Worm (Caenorhabditis elegans) whole organism, young adult: Measurements from ENCODE around the gene rps-22.

Source experiments
- B0261.1 ChIP-seq: sonication (generic microtip); optimal IDR thresholded peaks from 2 replicates; lab custom pipeline; 2016; ENCODE audit warnings: mild to moderate bottlenecking, missing genetic modification characterization, moderate library complexity, missing compliant biosample characterization
- D2030.7 ChIP-seq: fragments of 200-800 bp; sonication (Bioruptor generic); IDR thresholded peaks from 2 replicates; pipeline ENCODE4 v1.3.6; 2022; ENCODE audit warnings: missing genetic modification reagents, missing genetic modification characterization, missing compliant biosample characterization
- F10E7.11 ChIP-seq: sonication (generic microtip); optimal IDR thresholded peaks from 2 replicates; lab custom pipeline; 2017; ENCODE audit warnings: mild to moderate bottlenecking, missing genetic modification characterization, moderate library complexity, missing compliant biosample characterization
- F22D6.2 ChIP-seq: sonication (generic microtip); optimal IDR thresholded peaks from 2 replicates; lab custom pipeline; 2016; ENCODE audit warnings: mild to moderate bottlenecking, missing genetic modification characterization, missing compliant biosample characterization
- F33H1.4 ChIP-seq: fragments of 200-800 bp; sonication (Bioruptor generic); IDR thresholded peaks from 2 replicates; pipeline ENCODE4 v1.3.6; 2022; ENCODE audit warnings: missing genetic modification reagents, missing genetic modification characterization, missing compliant biosample characterization
- F37B4.10 ChIP-seq: fragments of 200-800 bp; sonication (Bioruptor generic); IDR thresholded peaks from 2 replicates; pipeline ENCODE4 v1.3.6; 2022; ENCODE audit warnings: missing genetic modification characterization, missing compliant biosample characterization
- F52B5.7 ChIP-seq: sonication (generic microtip); optimal IDR thresholded peaks from 2 replicates; lab custom pipeline; 2016; ENCODE audit warnings: mild to moderate bottlenecking, missing genetic modification characterization, missing compliant biosample characterization
- F55B11.4 ChIP-seq: sonication (generic microtip); optimal IDR thresholded peaks from 2 replicates; lab custom pipeline; 2016; ENCODE audit warnings: missing compliant biosample characterization, missing genetic modification characterization, borderline replicate concordance; ENCODE audit not compliant: insufficient read depth
- F57A8.1 ChIP-seq: fragments of 200-800 bp; sonication (Bioruptor generic); optimal IDR thresholded peaks from 2 replicates; lab custom pipeline; 2018; ENCODE audit warnings: mild to moderate bottlenecking, missing genetic modification characterization, moderate library complexity, missing compliant biosample characterization
- T26A5.8 ChIP-seq: sonication (generic microtip); optimal IDR thresholded peaks from 2 replicates; lab custom pipeline; 2016; ENCODE audit warnings: missing genetic modification characterization, missing compliant biosample characterization
- Y53F4B.3 ChIP-seq: fragments of 200-800 bp; sonication (Bioruptor generic); IDR thresholded peaks from 2 replicates; pipeline ENCODE4 v1.3.6; 2022; ENCODE audit warnings: missing genetic modification reagents, missing genetic modification characterization, missing compliant biosample characterization
- Y56A3A.18 ChIP-seq: fragments of 200-800 bp; sonication (Bioruptor generic); IDR thresholded peaks from 2 replicates; pipeline ENCODE4 v1.3.6; 2022; ENCODE audit warnings: missing genetic modification reagents, missing genetic modification characterization, missing compliant biosample characterization
- ZK185.1 ChIP-seq: sonication (generic microtip); optimal IDR thresholded peaks from 2 replicates; lab custom pipeline; 2016; ENCODE audit warnings: mild to moderate bottlenecking, missing genetic modification characterization, missing compliant biosample characterization; ENCODE audit not compliant: poor library complexity, severe bottlenecking
- ccch-3 ChIP-seq: fragments of 200-800 bp; sonication (Bioruptor generic); optimal IDR thresholded peaks from 2 replicates; lab custom pipeline; 2018; ENCODE audit warnings: mild to moderate bottlenecking, missing genetic modification characterization, missing compliant biosample characterization
- ceh-91 ChIP-seq: fragments of 200-800 bp; sonication (Bioruptor generic); IDR thresholded peaks from 2 replicates; pipeline ENCODE4 v1.3.6; 2022; ENCODE audit warnings: missing genetic modification reagents, missing genetic modification characterization, missing compliant biosample characterization
- chd-7 ChIP-seq: sonication (generic microtip); optimal IDR thresholded peaks from 2 replicates; lab custom pipeline; 2016; ENCODE audit warnings: mild to moderate bottlenecking, missing genetic modification characterization, moderate library complexity, missing compliant biosample characterization
- die-1 ChIP-seq: sonication (generic microtip); optimal IDR thresholded peaks from 2 replicates; lab custom pipeline; 2016; ENCODE audit warnings: missing genotype, mild to moderate bottlenecking, missing genetic modification characterization, missing compliant biosample characterization
- dox-1 ChIP-seq: fragments of 200-800 bp; sonication (Bioruptor generic); IDR thresholded peaks from 2 replicates; pipeline ENCODE4 v1.3.6; 2022; ENCODE audit warnings: missing genetic modification reagents, missing genetic modification characterization, missing compliant biosample characterization
- dpl-1 ChIP-seq: fragments of 150-350 bp; optimal IDR thresholded peaks from 2 replicates; lab custom pipeline; 2014; ENCODE audit warnings: missing biosample characterization, missing genetic modification reagents, missing genetic modification characterization
- egl-18 ChIP-seq: fragments of 200-800 bp; sonication (Bioruptor generic); IDR thresholded peaks from 2 replicates; pipeline ENCODE4 v1.3.6; 2022; ENCODE audit warnings: missing genetic modification reagents, missing genetic modification characterization, missing compliant biosample characterization
- ekl-4 ChIP-seq: fragments of 200-800 bp; sonication (Bioruptor generic); IDR thresholded peaks from 2 replicates; pipeline ENCODE4 v1.3.6; 2022; ENCODE audit warnings: missing genetic modification reagents, missing genetic modification characterization, missing compliant biosample characterization
- gei-17 ChIP-seq: fragments of 200-800 bp; sonication (Bioruptor generic); optimal IDR thresholded peaks from 2 replicates; lab custom pipeline; 2018; ENCODE audit warnings: mild to moderate bottlenecking, missing genetic modification characterization, missing compliant biosample characterization
- hmg-1.2 ChIP-seq: fragments of 200-800 bp; sonication (Bioruptor generic); IDR thresholded peaks from 2 replicates; pipeline ENCODE4 v1.3.6; 2022; ENCODE audit warnings: missing genetic modification reagents, missing genetic modification characterization, missing compliant biosample characterization
- hmg-20 ChIP-seq: fragments of 200-800 bp; sonication (Bioruptor generic); IDR thresholded peaks from 2 replicates; pipeline ENCODE4 v1.3.6; 2022; ENCODE audit warnings: missing genetic modification reagents, missing genetic modification characterization, missing compliant biosample characterization
- hsf-1 ChIP-seq: fragments of 200-800 bp; sonication (Bioruptor generic); IDR thresholded peaks from 2 replicates; pipeline ENCODE4 v1.3.6; 2022; ENCODE audit warnings: missing genetic modification reagents, missing genetic modification characterization, missing compliant biosample characterization
- let-526 ChIP-seq: fragments of 200-800 bp; sonication (Bioruptor generic); IDR thresholded peaks from 2 replicates; pipeline ENCODE4 v1.3.6; 2022; ENCODE audit warnings: missing genetic modification reagents, missing genetic modification characterization, missing compliant biosample characterization
- let-607 ChIP-seq, 2 experiments: fragments of 200-800 bp in 1 of 2; sonication (Bioruptor generic) in 1 of 2; sonication (generic microtip) in 1 of 2; optimal IDR thresholded peaks; 2 replicates each; lab custom pipeline; 2016 to 2018; ENCODE audit warnings: mild to moderate bottlenecking in 2 of 2, missing compliant biosample characterization in 2 of 2, missing genetic modification characterization in 2 of 2, moderate library complexity in 2 of 2, missing genotype in 1 of 2
- lir-1 ChIP-seq: fragments of 200-800 bp; sonication (Bioruptor generic); conservative IDR thresholded peaks from 2 replicates; pipeline ENCODE4 v1.3.6; 2022; ENCODE audit warnings: missing genetic modification reagents, missing genetic modification characterization, missing compliant biosample characterization
- lsl-1 ChIP-seq: fragments of 200-800 bp; sonication (Bioruptor generic); optimal IDR thresholded peaks from 2 replicates; lab custom pipeline; 2018; ENCODE audit warnings: mild to moderate bottlenecking, missing genetic modification characterization, moderate library complexity, missing compliant biosample characterization
- lsy-27 ChIP-seq: sonication (generic microtip); optimal IDR thresholded peaks from 2 replicates; lab custom pipeline; 2017; ENCODE audit warnings: missing genetic modification characterization, mild to moderate bottlenecking, missing compliant biosample characterization, antibody characterized with exemption, missing genotype, borderline replicate concordance; ENCODE audit not compliant: insufficient read depth
- madf-3 ChIP-seq: fragments of 200-800 bp; sonication (Bioruptor generic); IDR thresholded peaks from 2 replicates; pipeline ENCODE4 v1.3.6; 2022; ENCODE audit warnings: missing genetic modification reagents, missing genetic modification characterization, missing compliant biosample characterization
- madf-8 ChIP-seq: fragments of 200-800 bp; sonication (Bioruptor generic); conservative IDR thresholded peaks from 2 replicates; pipeline ENCODE4 v1.3.6; 2022; ENCODE audit warnings: missing genetic modification reagents, missing genetic modification characterization, missing compliant biosample characterization
- mcd-1 ChIP-seq: fragments of 200-800 bp; sonication (Bioruptor generic); IDR thresholded peaks from 2 replicates; pipeline ENCODE4 v1.3.6; 2022; ENCODE audit warnings: missing genetic modification reagents, missing genetic modification characterization, missing compliant biosample characterization
- nfya-2 ChIP-seq: fragments of 200-800 bp; sonication (Bioruptor generic); IDR thresholded peaks from 2 replicates; pipeline ENCODE4 v1.3.6; 2022; ENCODE audit warnings: missing genetic modification reagents, missing genetic modification characterization, missing compliant biosample characterization
- nhr-120 ChIP-seq: fragments of 200-800 bp; sonication (Bioruptor generic); IDR thresholded peaks from 2 replicates; pipeline ENCODE4 v1.3.6; 2022; ENCODE audit warnings: missing genetic modification characterization, missing compliant biosample characterization
- nhr-27 ChIP-seq: fragments of 200-800 bp; sonication (Bioruptor generic); optimal IDR thresholded peaks from 2 replicates; lab custom pipeline; 2018; ENCODE audit warnings: mild to moderate bottlenecking, missing genetic modification characterization, moderate library complexity, missing compliant biosample characterization
- pha-4 ChIP-seq: fragments of 150-350 bp; sonication (generic microtip); optimal IDR thresholded peaks from 2 replicates; lab custom pipeline; 2014; ENCODE audit warnings: missing biosample characterization, missing genetic modification reagents, missing genetic modification characterization
- rcor-1 ChIP-seq: fragments of 200-800 bp; sonication (Bioruptor generic); IDR thresholded peaks from 2 replicates; pipeline ENCODE4 v1.3.6; 2022; ENCODE audit warnings: missing genetic modification reagents, missing genetic modification characterization, missing compliant biosample characterization
- rec-8 ChIP-seq, 2 experiments: sonication (generic microtip); optimal IDR thresholded peaks; 2 replicates each; lab custom pipeline; 2016; ENCODE audit warnings: mild to moderate bottlenecking in 2 of 2, missing genetic modification characterization in 2 of 2, missing genetic modification reagents in 2 of 2, missing genotype in 2 of 2, missing biosample characterization in 1 of 2, missing compliant biosample characterization in 1 of 2, moderate library complexity in 1 of 2
- snpc-3.4 ChIP-seq: sonication (generic microtip); optimal IDR thresholded peaks from 2 replicates; lab custom pipeline; 2017; ENCODE audit warnings: missing genetic modification characterization, mild to moderate bottlenecking, missing compliant biosample characterization, antibody characterized with exemption, moderate library complexity, missing genotype, missing genetic modification reagents
- sptf-2 ChIP-seq: fragments of 200-800 bp; sonication (Bioruptor generic); optimal IDR thresholded peaks from 2 replicates; lab custom pipeline; 2018; ENCODE audit warnings: mild to moderate bottlenecking, missing genetic modification characterization, missing compliant biosample characterization
- tbp1 ChIP-seq: fragments of 200-800 bp; sonication (Bioruptor generic); optimal IDR thresholded peaks from 2 replicates; lab custom pipeline; 2018; ENCODE audit warnings: mild to moderate bottlenecking, missing genetic modification characterization, missing compliant biosample characterization
- unc-62 ChIP-seq: fragments of 150-350 bp; optimal IDR thresholded peaks from 2 replicates; lab custom pipeline; 2014; ENCODE audit warnings: missing biosample characterization, missing genetic modification reagents, missing genetic modification characterization
- xnd-1 ChIP-seq: sonication (generic microtip); optimal IDR thresholded peaks from 2 replicates; lab custom pipeline; 2016; ENCODE audit warnings: missing genotype, missing genetic modification reagents, missing genetic modification characterization, missing compliant biosample characterization
- ztf-26 ChIP-seq: sonication (generic microtip); optimal IDR thresholded peaks from 2 replicates; lab custom pipeline; 2017; ENCODE audit warnings: missing genetic modification characterization, missing compliant biosample characterization
- ztf-3 ChIP-seq: fragments of 200-800 bp; sonication (Bioruptor generic); optimal IDR thresholded peaks from 2 replicates; lab custom pipeline; 2018; ENCODE audit warnings: mild to moderate bottlenecking, missing genetic modification characterization, missing compliant biosample characterization

Gene rps-22

DNA sequence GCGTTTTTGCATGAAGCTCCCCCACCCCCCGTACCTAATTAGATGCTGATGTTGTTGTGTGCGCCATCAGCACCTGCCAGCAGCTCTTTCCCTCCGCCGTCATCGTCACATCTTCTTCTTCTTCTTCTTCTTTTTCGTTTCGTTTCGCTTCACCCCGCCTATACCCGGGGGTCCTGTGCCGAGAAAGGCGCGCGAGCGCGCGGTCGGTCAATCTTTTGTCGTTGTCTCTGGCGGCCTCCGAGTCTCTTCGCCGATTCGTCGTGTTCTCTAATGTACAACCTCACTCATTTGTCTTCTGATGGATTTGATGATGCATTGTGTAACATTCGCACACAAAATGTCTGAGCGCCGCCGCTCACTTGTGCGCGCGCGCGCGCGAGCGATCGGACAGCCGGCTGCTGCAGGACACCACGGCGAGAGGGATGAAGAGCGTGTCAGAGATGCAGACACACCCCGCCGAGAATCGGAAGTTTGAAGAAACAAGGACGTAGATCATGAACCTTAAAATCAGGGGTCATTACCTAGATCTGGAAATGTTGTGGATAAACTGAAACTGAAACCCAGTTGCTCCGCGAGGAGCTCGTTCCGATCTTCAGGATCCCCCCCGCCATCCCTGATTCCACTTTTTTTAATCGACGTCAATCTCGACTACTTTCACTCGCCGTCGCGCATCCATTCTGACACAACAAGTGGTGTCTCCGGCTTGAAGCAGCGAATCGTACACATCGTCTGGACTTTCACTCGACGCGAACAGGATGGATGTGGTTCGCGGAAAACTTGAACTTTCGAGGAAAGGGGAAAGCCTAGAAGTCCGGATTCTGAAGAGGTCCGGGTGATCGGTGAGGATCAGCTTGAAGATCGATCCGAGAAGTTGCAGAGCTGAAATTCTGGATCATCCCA, 26.7 kb upstream of the rps-22 start (continued):
- TF ChIP-seq ztf-3 (GFP tag; lab: Kevin White, UChicago) (peak; percentile 76), nhr-120 (GFP tag; lab: Robert Waterston, UW) (no peak), die-1 (peak; percentile 49), dox-1 (no peak), xnd-1 (no peak), chd-7 (tag; lab: Kevin White, UChicago) (peak; percentile 93), ekl-4 (0 out of 2 replicates have a peak, but pooled peaks have one; percentile 35), lsl-1 (GFP tag; lab: Kevin White, UChicago) (no peak), dpl-1 (GFP tag; lab: Kevin White, UChicago) (peak; percentile 30), rcor-1 (peak; percentile 15; the same call in 1 of the 2 replicates), let-526 (GFP tag; lab: Robert Waterston, UW) (no peak), Y56A3A.18 (no peak), ceh-91 (GFP tag; lab: Robert Waterston, UW) (no peak), D2030.7 (GFP tag; lab: Robert Waterston, UW) (no peak), gei-17 (GFP tag; lab: Kevin White, UChicago) (peak; percentile 56), hsf-1 (GFP tag; lab: Robert Waterston, UW) (no peak), B0261.1 (tag; lab: Kevin White, UChicago) (no peak), F55B11.4 (tag; lab: Kevin White, UChicago) (no peak), lsy-27 (tag; lab: Kevin White, UChicago) (no peak), sptf-2 (no peak), ccch-3 (GFP tag; lab: Kevin White, UChicago) (no peak), tbp1 (GFP tag; lab: Kevin White, UChicago) (peak; percentile 52), pha-4 (tag; lab: Kevin White, UChicago) (no peak), F52B5.7 (peak; percentile 27), nfya-2 (GFP tag; lab: Robert Waterston, UW) (no peak), unc-62 (GFP tag; lab: Kevin White, UChicago) (no peak), ZK185.1 (tag; lab: Kevin White, UChicago) (no peak), hmg-20 (GFP tag; lab: Robert Waterston, UW) (no peak), mcd-1 (GFP tag; lab: Robert Waterston, UW) (peak; percentile 75), F10E7.11 (tag; lab: Kevin White, UChicago) (no peak), let-607 (tag; optimal IDR thresholded peaks at IDR 0.05; lab: Kevin White, UChicago) (no peak), Y53F4B.3 (no peak), rec-8 (tag; optimal IDR thresholded peaks at IDR 0.05; lab: Kevin White, UChicago) (no peak), snpc-3.4 (tag; lab: Kevin White, UChicago) (no peak), ztf-26 (tag; lab: Kevin White, UChicago) (peak; percentile 91), lir-1 (GFP tag; lab: Robert Waterston, UW) (peak; percentile 65), F22D6.2 (tag; lab: Kevin White, UChicago) (peak; percentile 47), egl-18 (GFP tag; lab: Robert Waterston, UW) (no peak), F33H1.4 (no peak), T26A5.8 (no peak), F57A8.1 (GFP tag; lab: Kevin White, UChicago) (no peak), madf-8 (no peak), hmg-1.2 (peak; percentile 68), nhr-27 (tag; lab: Kevin White, UChicago) (peak; percentile 7), F37B4.10 (GFP tag; lab: Robert Waterston, UW) (no peak), madf-3 (GFP tag; lab: Robert Waterston, UW) (no peak)
